Fruit fly (Drosophila melanogaster): Measurements from ENCODE around the gene RhoGAP100F.

Gene RhoGAP100F

DNA sequence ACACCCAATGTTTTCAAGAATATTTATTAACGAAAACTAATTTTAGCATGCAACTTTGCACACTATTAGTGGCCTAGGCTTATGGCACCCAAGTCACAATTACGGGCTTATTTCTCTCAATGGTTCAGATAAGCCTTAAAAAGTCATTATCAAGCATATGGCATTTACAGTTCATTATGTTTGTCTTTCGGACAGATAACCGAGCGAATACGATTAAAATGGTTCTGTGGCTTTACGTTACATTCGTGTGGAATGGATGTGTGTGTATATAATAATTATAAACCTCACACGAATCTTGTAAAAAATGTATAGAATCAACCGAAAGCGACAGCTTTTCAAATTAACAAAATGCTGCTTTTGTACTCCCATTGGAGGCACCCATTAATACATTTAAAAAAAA, 3.8 kb upstream of the RhoGAP100F start:
- no peak for TF ChIP-seq CG17801 (GFP tag; optimal IDR thresholded peaks at IDR 0.05; ENCODE audit: partially characterized antibody)

DNA sequence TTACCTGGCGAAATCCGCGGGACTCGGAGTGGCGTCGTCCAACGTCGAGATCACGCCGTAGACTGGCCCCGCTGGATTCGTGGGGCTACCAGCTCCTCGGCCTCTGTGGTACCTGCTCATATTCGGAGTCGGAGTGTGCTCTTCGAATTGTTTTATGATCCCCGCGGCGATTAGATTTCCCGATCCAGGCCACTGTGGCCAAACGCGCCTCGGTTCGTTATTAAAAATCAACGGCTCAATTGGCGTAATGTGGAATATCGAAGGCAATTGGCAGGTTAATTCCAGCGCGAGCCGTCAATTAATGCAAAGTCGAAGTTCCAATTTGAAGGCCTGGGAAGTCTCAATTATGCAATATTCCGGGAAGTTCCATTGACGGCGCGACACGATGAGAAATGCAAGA, 2.8 kb upstream of the RhoGAP100F start:
- TF ChIP-seq CG17801 (GFP tag; optimal IDR thresholded peaks at IDR 0.05; ENCODE audit: partially characterized antibody), result no peak

DNA sequence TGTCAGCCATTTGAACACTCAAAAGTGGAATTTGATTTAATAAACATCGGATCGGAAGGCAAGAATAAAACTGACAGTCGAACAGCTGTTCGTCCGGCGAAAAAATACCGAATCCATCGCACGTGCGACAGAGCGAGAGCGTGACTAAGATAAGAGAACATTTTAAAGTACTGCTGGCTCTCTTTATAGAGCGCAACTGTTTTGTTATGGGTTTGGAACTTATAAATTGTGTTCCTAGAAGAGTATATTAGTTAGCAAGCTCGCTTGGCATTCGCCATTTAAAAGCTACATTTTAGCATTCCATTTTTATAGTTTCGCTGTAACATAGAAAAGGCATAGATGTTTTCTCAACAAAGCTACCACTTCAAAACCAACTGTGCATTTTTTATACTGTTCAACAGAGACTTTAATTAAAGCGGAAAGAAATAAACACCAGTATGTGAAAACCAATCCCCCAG, 2.3 kb upstream of the RhoGAP100F start, which contains the start of gene Rift:
Gene Rift (minus strand): TSS at position 114 of the 458 bp plus-strand sequence.
- TF ChIP-seq CG17801 (GFP tag; optimal IDR thresholded peaks at IDR 0.05; ENCODE audit: partially characterized antibody), result no peak

DNA sequence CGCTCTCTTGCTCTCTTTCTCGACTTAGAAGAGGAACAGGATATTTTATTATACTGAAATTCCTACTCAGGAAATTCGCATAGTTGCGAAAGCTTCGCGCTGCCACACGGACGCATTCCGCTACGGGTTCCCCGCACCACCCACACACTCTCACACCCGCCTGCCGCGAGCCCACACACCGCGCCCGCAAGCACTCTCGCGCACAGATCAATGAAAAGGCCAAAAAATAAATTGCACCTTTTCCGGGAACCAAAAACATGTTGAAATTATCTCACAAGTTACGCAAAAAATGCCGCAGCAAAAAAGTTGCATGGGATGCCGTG, 528 bp downstream of the RhoGAP100F start:
- TF ChIP-seq CG17801 (GFP tag; optimal IDR thresholded peaks at IDR 0.05; ENCODE audit: partially characterized antibody), result no peak

DNA sequence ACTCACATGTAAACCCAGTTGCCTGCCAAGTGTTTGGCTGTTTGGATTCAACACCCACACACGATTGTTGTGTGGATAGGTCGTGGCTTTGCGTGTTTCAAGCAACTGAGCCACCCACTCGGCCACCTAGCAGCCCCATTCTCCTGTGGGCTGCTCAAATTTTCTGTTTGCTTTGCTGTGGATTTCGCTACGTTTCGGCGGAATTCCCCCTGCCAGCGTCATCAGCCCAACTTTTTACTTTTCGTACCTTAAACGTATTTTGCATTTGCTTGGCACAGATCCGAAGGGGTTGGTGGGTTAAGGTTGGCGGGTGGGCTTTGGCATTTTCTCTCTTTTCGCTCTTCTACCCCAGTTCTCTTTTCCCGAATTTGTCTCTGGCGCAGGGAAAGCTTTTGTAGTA, 10.1 kb downstream of the RhoGAP100F start:
- no peak for TF ChIP-seq CG17801 (GFP tag; optimal IDR thresholded peaks at IDR 0.05; ENCODE audit: partially characterized antibody)

DNA sequence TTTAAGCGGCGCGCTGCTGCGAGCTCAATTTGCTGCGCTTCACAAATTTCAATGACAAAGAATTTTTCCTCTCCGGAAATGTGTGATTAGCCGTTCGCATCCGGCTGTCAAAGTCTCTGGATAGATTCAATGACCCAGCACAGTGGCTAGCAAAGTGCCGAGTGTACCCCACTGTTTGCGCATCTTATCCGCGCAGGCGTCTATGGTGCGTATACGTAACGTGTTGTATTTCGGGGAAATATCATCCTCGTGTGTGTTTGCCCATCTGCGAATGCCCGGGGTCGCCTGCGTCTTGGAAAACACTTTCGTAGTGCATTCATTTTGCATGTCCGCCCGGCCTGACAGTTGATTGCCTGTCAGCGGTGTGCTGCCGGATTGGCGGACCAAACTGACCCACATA, 11.8 kb downstream of the RhoGAP100F start:
- TF ChIP-seq CG17801 (GFP tag; optimal IDR thresholded peaks at IDR 0.05; ENCODE audit: partially characterized antibody), result no peak

DNA sequence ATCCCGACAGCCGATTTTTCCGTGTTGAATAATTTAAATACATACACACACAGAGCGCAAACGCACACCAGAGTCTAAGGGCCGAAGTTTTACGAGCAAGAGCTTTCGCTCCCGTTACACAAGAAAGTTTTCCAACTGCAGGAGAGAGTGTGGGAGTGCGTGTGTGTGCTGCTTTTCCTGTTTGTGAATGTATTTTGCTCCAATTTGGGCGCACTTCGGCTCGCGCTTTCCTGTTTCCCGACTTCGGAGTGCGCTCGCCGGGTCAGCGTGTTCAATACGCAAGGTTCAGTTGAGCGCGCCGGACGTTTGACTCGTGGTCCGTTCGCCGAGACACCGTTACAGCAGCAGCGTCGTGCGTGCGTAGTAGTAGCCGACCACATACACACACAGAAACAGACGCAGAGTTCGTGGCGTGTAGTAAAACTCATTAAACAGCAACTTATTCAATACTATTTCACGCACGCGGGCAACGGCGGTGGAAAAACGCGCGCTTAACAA, 13.2 kb downstream of the RhoGAP100F start:
- no peak for TF ChIP-seq CG17801 (GFP tag; optimal IDR thresholded peaks at IDR 0.05; ENCODE audit: partially characterized antibody)

DNA sequence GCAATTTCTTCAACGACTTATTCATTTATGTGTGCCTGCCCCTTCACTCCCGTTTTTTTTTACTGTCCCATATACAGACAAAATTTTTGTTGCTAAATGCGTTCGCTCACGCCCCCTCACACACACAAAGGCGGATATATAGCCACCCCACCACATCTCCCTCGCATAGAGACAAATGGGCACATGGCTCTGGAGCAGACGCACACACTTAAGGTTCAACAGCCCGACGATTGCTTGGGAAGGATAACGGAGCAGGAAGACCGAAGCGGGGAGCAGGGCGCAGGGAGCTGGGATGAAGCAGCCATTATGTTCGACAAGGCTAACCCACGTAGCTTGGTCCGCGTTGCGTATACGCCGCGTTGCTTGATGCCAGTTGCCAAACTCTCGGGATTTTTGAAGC, 14.0 kb downstream of the RhoGAP100F start:
- no peak for TF ChIP-seq CG17801 (GFP tag; optimal IDR thresholded peaks at IDR 0.05; ENCODE audit: partially characterized antibody)

DNA sequence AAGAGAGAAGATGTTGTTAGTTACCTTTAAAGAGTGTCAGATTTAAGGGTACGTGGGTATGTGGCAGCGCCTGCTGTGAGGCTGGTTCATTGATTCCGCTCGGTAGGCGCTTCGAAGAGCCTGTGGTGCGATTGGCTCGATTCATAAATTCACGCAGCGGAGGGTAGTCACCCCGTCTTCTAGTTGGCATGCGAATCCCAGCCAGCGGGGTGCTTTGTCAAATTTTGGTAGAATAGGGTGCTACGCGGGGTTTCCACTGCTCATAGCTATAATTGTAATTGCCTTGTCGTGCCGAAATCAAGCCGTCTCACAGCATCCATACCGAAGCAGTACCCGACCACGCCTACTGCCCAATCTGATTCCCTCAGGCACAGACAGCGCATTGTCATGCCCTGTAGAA, 39.8 kb downstream of the RhoGAP100F start:
- TF ChIP-seq CG17801 (GFP tag; optimal IDR thresholded peaks at IDR 0.05; ENCODE audit: partially characterized antibody), result no peak

DNA sequence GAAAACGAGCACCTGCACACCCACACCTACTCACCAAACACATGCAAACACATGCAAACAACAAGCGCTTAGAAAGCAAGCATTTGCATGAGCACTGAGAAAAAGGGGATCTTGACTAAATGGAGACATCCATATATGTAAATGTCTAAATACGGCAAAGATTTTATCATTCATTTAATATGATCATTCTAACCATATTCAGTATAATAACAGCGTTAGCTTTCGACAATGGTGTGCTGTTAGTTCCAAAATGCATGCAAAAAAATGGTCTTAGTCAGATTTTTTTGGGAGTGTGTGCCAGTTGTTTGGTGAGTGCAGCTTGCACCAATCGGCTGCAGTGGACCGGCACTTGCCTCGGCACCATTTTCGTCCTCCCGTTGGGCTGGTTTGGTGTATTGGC, 58.1 kb downstream of the RhoGAP100F start:
- TF ChIP-seq CG17801 (GFP tag; optimal IDR thresholded peaks at IDR 0.05; ENCODE audit: partially characterized antibody), result no peak

DNA sequence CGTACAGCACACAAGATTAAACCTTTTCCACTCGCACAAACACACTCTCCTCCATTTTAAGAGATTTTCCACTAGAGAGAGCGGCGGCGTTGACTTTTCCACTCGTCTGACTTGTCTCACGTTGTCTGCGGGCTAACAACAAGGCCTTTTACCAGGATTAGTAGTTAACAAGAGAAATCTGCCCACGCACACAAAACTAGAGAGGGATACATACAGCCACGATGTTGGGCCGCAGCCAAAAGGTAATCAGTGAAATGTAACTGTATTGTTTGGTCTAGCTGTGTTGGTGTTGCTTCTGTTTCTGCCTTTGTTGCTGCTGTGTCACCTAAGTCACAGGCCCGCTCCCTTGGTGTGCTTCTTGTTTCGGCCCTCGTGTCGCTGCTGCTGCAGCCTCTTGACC, 60.1 kb downstream of the RhoGAP100F start:
- no peak for TF ChIP-seq CG17801 (GFP tag; optimal IDR thresholded peaks at IDR 0.05; ENCODE audit: partially characterized antibody)

DNA sequence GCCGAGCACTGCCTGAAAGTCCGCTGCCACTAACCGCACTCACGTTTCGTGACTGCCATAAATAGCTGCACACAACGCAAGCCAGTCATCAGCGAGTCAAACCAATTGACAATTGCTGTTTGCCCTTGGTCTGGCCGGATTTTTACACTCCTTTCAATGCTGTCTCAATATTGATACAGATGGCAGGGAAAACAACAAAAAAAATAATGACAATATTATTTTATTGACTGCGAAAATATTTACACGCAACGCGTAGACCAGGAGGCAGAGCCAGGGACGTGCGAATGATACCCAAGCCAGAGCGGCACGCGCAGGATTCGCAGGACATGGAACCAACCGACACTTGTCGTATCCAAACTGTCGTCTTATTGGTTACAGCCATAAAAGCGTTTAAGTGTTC, 65.9 kb downstream of the RhoGAP100F start:
- no peak for TF ChIP-seq CG17801 (GFP tag; optimal IDR thresholded peaks at IDR 0.05; ENCODE audit: partially characterized antibody)

DNA sequence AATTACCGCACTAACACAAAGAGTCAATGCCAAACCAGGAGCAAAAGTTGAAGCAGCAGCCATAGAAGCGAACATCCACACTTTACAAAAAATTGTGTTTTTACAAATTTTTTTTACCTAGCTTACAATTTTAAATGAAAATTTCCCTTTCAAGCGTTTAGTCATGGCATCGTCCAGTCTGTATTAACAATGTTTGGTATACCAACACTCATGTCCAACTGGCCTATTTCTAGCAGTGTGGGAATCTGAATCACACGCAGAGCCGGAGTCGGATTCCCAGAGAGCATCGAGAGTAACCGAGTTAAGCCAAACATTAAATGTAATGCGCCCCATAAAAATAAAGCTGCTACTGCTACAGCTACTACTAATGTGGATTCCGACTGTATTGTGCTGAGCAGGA, 70.2 kb downstream of the RhoGAP100F start:
- no peak for TF ChIP-seq CG17801 (GFP tag; optimal IDR thresholded peaks at IDR 0.05; ENCODE audit: partially characterized antibody)

DNA sequence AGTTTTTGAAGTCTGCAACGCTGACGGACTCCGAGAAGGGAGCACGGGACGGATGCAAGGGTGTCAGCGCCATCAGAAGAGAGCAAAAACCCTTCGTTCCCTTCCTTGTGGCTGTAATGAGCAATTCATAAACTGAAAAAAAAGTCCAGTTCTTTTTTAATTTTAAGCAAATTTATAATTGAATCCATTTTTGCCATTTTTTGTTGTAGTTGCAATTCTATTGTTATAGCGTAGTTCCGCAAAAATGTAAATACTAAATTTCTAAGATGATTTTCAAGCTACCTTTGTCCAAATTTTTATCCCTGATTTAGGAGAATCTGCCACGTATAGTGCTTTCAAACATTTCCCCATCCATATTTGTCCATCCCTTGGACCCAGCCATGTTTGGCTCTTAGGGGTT, 72.3 kb downstream of the RhoGAP100F start:
- no peak for TF ChIP-seq CG17801 (GFP tag; optimal IDR thresholded peaks at IDR 0.05; ENCODE audit: partially characterized antibody)

Data from ovary, adult (tissue).